Worm (Caenorhabditis elegans) whole organism, L1 larva: ENCODE data around the gene thk-1.

ENCODE experiments used
- aha-1 ChIP-seq: fragments of 150-350 bp; optimal IDR thresholded peaks from 2 replicates; lab custom pipeline; 2014; ENCODE audit warnings: missing biosample characterization, missing genetic modification characterization
- blmp-1 ChIP-seq: fragments of 150-350 bp; optimal IDR thresholded peaks from 2 replicates; lab custom pipeline; 2014; ENCODE audit warnings: missing biosample characterization, missing genetic modification characterization
- ceh-82 ChIP-seq, 3 experiments: fragments of 150-350 bp in 1 of 3; sonication (generic microtip) in 2 of 3; optimal IDR thresholded peaks; 2 replicates each; lab custom pipeline; 2014 to 2017; ENCODE audit warnings: missing biosample characterization in 3 of 3, missing genetic modification characterization in 3 of 3
- ceh-88 ChIP-seq: fragments of 200-800 bp; sonication (Bioruptor generic); IDR thresholded peaks from 2 replicates; pipeline ENCODE4 v1.3.6; 2022; ENCODE audit warnings: missing genetic modification characterization, missing compliant biosample characterization
- dpl-1 ChIP-seq, 3 experiments: fragments of 150-350 bp in 2 of 3; sonication (generic microtip) in 1 of 3; optimal IDR thresholded peaks; 2 replicates each; lab custom pipeline; 2014 to 2017; ENCODE audit warnings: missing biosample characterization in 3 of 3, missing genetic modification characterization in 3 of 3, missing genetic modification reagents in 3 of 3
- elt-2 ChIP-seq: sonication (generic microtip); optimal IDR thresholded peaks from 2 replicates; lab custom pipeline; 2016; ENCODE audit warnings: missing genetic modification characterization, mild to moderate bottlenecking, inconsistent platforms, missing compliant biosample characterization, missing genetic modification reagents
- fkh-4 ChIP-seq: sonication (generic microtip); optimal IDR thresholded peaks from 2 replicates; lab custom pipeline; 2016; ENCODE audit warnings: missing compliant biosample characterization, missing genetic modification characterization, borderline replicate concordance
- grh-1 ChIP-seq: fragments of 200-800 bp; sonication (Bioruptor generic); IDR thresholded peaks from 2 replicates; pipeline ENCODE4 v1.3.6; 2022; ENCODE audit warnings: missing genetic modification reagents, missing genetic modification characterization, missing compliant biosample characterization
- lsy-2 ChIP-seq, 2 experiments: fragments of 150-350 bp; optimal IDR thresholded peaks; 2 replicates each; lab custom pipeline; 2014; ENCODE audit warnings: missing biosample characterization in 2 of 2, missing genetic modification characterization in 2 of 2
- mef-2 ChIP-seq: fragments of 150-350 bp; optimal IDR thresholded peaks from 2 replicates; lab custom pipeline; 2014; ENCODE audit warnings: missing biosample characterization, missing genetic modification characterization
- nhr-12 ChIP-seq: sonication (generic microtip); optimal IDR thresholded peaks from 2 replicates; lab custom pipeline; 2017; ENCODE audit warnings: missing biosample characterization, missing genetic modification characterization
- nhr-47 ChIP-seq: sonication (generic microtip); optimal IDR thresholded peaks from 2 replicates; lab custom pipeline; 2016; ENCODE audit warnings: mild to moderate bottlenecking, missing genetic modification characterization, moderate library complexity, missing compliant biosample characterization
- nhr-71 ChIP-seq: sonication (generic microtip); optimal IDR thresholded peaks from 2 replicates; lab custom pipeline; 2016; ENCODE audit warnings: mild to moderate bottlenecking, missing genetic modification characterization, moderate library complexity, missing compliant biosample characterization
- snpc-4 ChIP-seq: fragments of 150-350 bp; optimal IDR thresholded peaks from 2 replicates; lab custom pipeline; 2014; ENCODE audit warnings: missing biosample characterization, missing genetic modification characterization
- snu-23 ChIP-seq: sonication (generic microtip); optimal IDR thresholded peaks from 2 replicates; lab custom pipeline; 2016; ENCODE audit warnings: missing genetic modification characterization, missing compliant biosample characterization
- sox-4 ChIP-seq: sonication (generic microtip); optimal IDR thresholded peaks from 2 replicates; lab custom pipeline; 2016; ENCODE audit warnings: missing genetic modification characterization, missing compliant biosample characterization
- swsn-7 ChIP-seq: sonication (generic microtip); optimal IDR thresholded peaks from 2 replicates; lab custom pipeline; 2016; ENCODE audit warnings: missing genetic modification characterization, missing compliant biosample characterization
- tbx-2 ChIP-seq: sonication (generic microtip); optimal IDR thresholded peaks from 2 replicates; lab custom pipeline; 2016; ENCODE audit warnings: missing genetic modification characterization, missing compliant biosample characterization
- tlp-1 ChIP-seq: fragments of 150-350 bp; optimal IDR thresholded peaks from 2 replicates; lab custom pipeline; 2014; ENCODE audit warnings: missing biosample characterization, missing genetic modification characterization
- unc-130 ChIP-seq: fragments of 150-350 bp; optimal IDR thresholded peaks from 2 replicates; lab custom pipeline; 2017; ENCODE audit warnings: missing biosample characterization, missing genetic modification characterization, inconsistent platforms
- unc-62 ChIP-seq: fragments of 150-350 bp; optimal IDR thresholded peaks from 2 replicates; lab custom pipeline; 2014; ENCODE audit warnings: missing biosample characterization, missing genetic modification reagents, missing genetic modification characterization
- unc-86 ChIP-seq: sonication (generic microtip); optimal IDR thresholded peaks from 2 replicates; lab custom pipeline; 2016; ENCODE audit warnings: missing genetic modification characterization, missing compliant biosample characterization
- unc-98 ChIP-seq: fragments of 200-800 bp; sonication (Bioruptor generic); IDR thresholded peaks from 2 replicates; pipeline ENCODE4 v1.3.6; 2022; ENCODE audit warnings: missing genetic modification characterization, missing compliant biosample characterization
- zag-1 ChIP-seq: fragments of 150-350 bp; optimal IDR thresholded peaks from 2 replicates; lab custom pipeline; 2014; ENCODE audit warnings: missing biosample characterization, missing genetic modification characterization
- ztf-11 ChIP-seq, 2 experiments: sonication (generic microtip); optimal IDR thresholded peaks; 2 replicates each; lab custom pipeline; 2016 to 2017; ENCODE audit warnings: missing genetic modification characterization in 2 of 2, missing biosample characterization in 1 of 2, missing compliant biosample characterization in 1 of 2
- ztf-4 ChIP-seq: fragments of 150-350 bp; optimal IDR thresholded peaks from 2 replicates; lab custom pipeline; 2014; ENCODE audit warnings: missing biosample characterization, missing genetic modification characterization

Gene thk-1

DNA sequence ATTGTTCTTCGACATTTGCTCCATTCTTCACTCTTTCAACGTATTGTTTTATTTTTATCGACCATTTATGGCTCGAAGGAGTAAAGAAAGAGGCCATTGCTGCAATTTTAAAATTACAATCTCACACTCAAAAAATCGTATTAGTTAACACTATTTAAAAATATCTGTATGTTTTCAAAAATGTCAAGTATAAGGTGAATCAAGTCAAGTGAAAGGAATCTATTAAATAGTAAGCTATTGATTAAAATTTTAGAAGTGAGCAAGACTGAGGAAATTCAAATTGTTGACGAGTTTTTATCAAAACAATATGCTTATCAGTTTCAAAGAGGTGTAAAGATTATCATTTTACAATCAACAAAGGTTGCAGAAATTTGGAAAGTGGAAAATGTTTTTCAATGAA is 48.9 kb downstream of the thk-1 start, which contains the start of gene F01G10.4:
F01G10.4 (minus strand) TSS at position 101 of the 400 bp plus-strand sequence.
- no peak for TF ChIP-seq swsn-7 (tag; lab: Kevin White, UChicago)
- TF ChIP-seq ceh-88: no peak
- no peak for TF ChIP-seq snu-23 (GFP tag; lab: Kevin White, UChicago)
- no peak for TF ChIP-seq elt-2
- TF ChIP-seq grh-1 (GFP tag; lab: Robert Waterston, UW): no peak
- TF ChIP-seq aha-1 (tag; lab: Kevin White, UChicago): no peak
- TF ChIP-seq fkh-4 (tag; lab: Kevin White, UChicago): no peak
- no peak for TF ChIP-seq dpl-1 (GFP tag; optimal IDR thresholded peaks at IDR 0.05; lab: Kevin White, UChicago)
- no peak for TF ChIP-seq tbx-2 (tag; lab: Kevin White, UChicago)
- TF ChIP-seq unc-130 (tag; lab: Kevin White, UChicago): no peak
- TF ChIP-seq zag-1 (tag; lab: Kevin White, UChicago): no peak

DNA sequence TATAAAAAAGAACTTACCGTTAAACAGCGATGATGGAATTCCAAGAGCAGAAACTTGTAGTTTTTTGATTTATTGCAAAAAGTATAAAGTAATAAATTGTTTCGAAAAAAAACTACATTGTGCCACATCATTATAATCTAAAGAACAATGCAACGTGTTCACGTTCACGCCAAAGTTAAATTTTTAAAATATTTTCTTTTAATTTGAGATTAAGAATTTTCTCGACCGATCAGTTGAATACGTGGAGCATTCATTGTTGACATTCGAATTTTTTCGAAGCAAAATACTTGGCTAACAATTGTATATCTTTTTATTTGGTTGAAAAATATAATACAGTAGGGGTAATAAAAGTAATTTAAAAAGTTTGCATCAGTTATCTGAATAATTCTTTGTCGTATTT is 50.4 kb downstream of the thk-1 start, which contains the start of gene F01G10.5:
F01G10.5 (minus strand) TSS at position 101 of the 400 bp plus-strand sequence.
- TF ChIP-seq ztf-11 (tag; optimal IDR thresholded peaks at IDR 0.05; lab: Kevin White, UChicago) (no peak), aha-1 (tag; lab: Kevin White, UChicago) (no peak), unc-98 (GFP tag; lab: Robert Waterston, UW) (no peak), nhr-71 (tag; lab: Kevin White, UChicago) (no peak), blmp-1 (tag; lab: Kevin White, UChicago) (no peak), nhr-12 (tag; lab: Kevin White, UChicago) (no peak), tlp-1 (tag; lab: Kevin White, UChicago) (no peak), mef-2 (tag; lab: Kevin White, UChicago) (no peak), sox-4 (no peak), unc-130 (tag; lab: Kevin White, UChicago) (no peak), ceh-82 (tag; optimal IDR thresholded peaks at IDR 0.05; lab: Kevin White, UChicago) (no peak), nhr-47 (no peak), unc-86 (tag; lab: Kevin White, UChicago) (no peak), elt-2 (no peak), lsy-2 (tag; optimal IDR thresholded peaks at IDR 0.05; lab: Kevin White, UChicago) (no peak), ztf-4 (tag; lab: Kevin White, UChicago) (no peak), snpc-4 (tag; lab: Kevin White, UChicago) (no peak), unc-62 (GFP tag; lab: Kevin White, UChicago) (no peak)
